Fruit fly (Drosophila melanogaster) whole organism, embryonic: Measurements from ENCODE around the gene CG4004.

Source experiments
- Aef1 ChIP-seq: fragments of 200-800 bp; sonication (Bioruptor generic); IDR thresholded peaks from 3 replicates; pipeline ENCODE4 v1.3.6; 2022; ENCODE audit warnings: missing biosample characterization, missing genetic modification characterization
- Atf6 ChIP-seq: fragments of 200-800 bp; sonication (Bioruptor generic); IDR thresholded peaks from 2 replicates; pipeline ENCODE4 v1.3.6; 2022; ENCODE audit warnings: missing biosample characterization, missing genetic modification characterization
- CG11456 ChIP-seq: fragments of 200-800 bp; sonication (Bioruptor generic); IDR thresholded peaks from 3 replicates; pipeline ENCODE4 v1.3.6; 2022; ENCODE audit warnings: missing biosample characterization, missing genetic modification characterization
- CG12299 ChIP-seq: fragments of 200-800 bp; sonication (Bioruptor generic); optimal IDR thresholded peaks from 2 replicates; lab custom pipeline; 2018; ENCODE audit warnings: missing biosample characterization, mild to moderate bottlenecking, missing genetic modification characterization
- CG13296 ChIP-seq: fragments of 200-800 bp; sonication (Bioruptor generic); optimal IDR thresholded peaks from 3 replicates; lab custom pipeline; 2018; ENCODE audit warnings: missing biosample characterization, mild to moderate bottlenecking, missing genetic modification characterization
- CG14860 ChIP-seq: fragments of 200-800 bp; sonication (Bioruptor generic); IDR thresholded peaks from 3 replicates; pipeline ENCODE4 v1.3.6; 2022; ENCODE audit warnings: missing biosample characterization, missing genetic modification characterization; ENCODE audit not compliant: partially characterized antibody
- CG1647 ChIP-seq: fragments of 200-800 bp; sonication (Bioruptor generic); optimal IDR thresholded peaks from 3 replicates; lab custom pipeline; 2016; ENCODE audit warnings: missing biosample characterization, missing genetic modification characterization
- CG16779 ChIP-seq: fragments of 200-800 bp; sonication (Bioruptor generic); IDR thresholded peaks from 2 replicates; pipeline ENCODE4 v1.3.6; 2022; ENCODE audit warnings: missing biosample characterization, missing genetic modification characterization
- CG17361 ChIP-seq: fragments of 200-800 bp; sonication (Bioruptor generic); IDR thresholded peaks from 3 replicates; pipeline ENCODE4 v1.3.6; 2022; ENCODE audit warnings: missing biosample characterization, missing genetic modification characterization
- CG18764 ChIP-seq: fragments of 200-800 bp; sonication (Bioruptor generic); optimal IDR thresholded peaks from 3 replicates; lab custom pipeline; 2016; ENCODE audit warnings: missing biosample characterization, missing genetic modification characterization
- CG2202 ChIP-seq: fragments of 200-800 bp; sonication (Bioruptor generic); optimal IDR thresholded peaks from 2 replicates; lab custom pipeline; 2018; ENCODE audit warnings: missing biosample characterization, mild to moderate bottlenecking, missing genetic modification characterization
- CG2712 ChIP-seq: fragments of 200-800 bp; optimal IDR thresholded peaks from 3 replicates; lab custom pipeline; 2019; ENCODE audit warnings: missing biosample characterization, mild to moderate bottlenecking, missing genetic modification characterization, moderate library complexity
- CG30431 ChIP-seq: fragments of 200-800 bp; sonication (Bioruptor generic); optimal IDR thresholded peaks from 2 replicates; lab custom pipeline; 2017; ENCODE audit warnings: missing biosample characterization, missing genetic modification characterization
- CG3163 ChIP-seq: fragments of 200-800 bp; sonication (Bioruptor generic); optimal IDR thresholded peaks from 3 replicates; lab custom pipeline; 2016; ENCODE audit warnings: missing biosample characterization, missing genetic modification characterization
- CG32767 ChIP-seq: fragments of 200-800 bp; sonication (Bioruptor generic); IDR thresholded peaks from 2 replicates; pipeline ENCODE4 v1.3.6; 2022; ENCODE audit warnings: missing biosample characterization, missing genetic modification characterization
- CG4707 ChIP-seq: fragments of 200-800 bp; sonication (Bioruptor generic); optimal IDR thresholded peaks from 2 replicates; lab custom pipeline; 2018; ENCODE audit warnings: missing biosample characterization, mild to moderate bottlenecking, missing genetic modification characterization, moderate library complexity
- CG4854 ChIP-seq: fragments of 200-800 bp; sonication (Bioruptor generic); optimal IDR thresholded peaks from 2 replicates; lab custom pipeline; 2016; ENCODE audit warnings: missing biosample characterization, missing genetic modification characterization, inconsistent platforms
- CG6854 ChIP-seq: fragments of 200-800 bp; sonication (Bioruptor generic); optimal IDR thresholded peaks from 3 replicates; lab custom pipeline; 2017; ENCODE audit warnings: missing biosample characterization, mild to moderate bottlenecking, missing genetic modification characterization
- CG8089 ChIP-seq: fragments of 200-800 bp; sonication (Bioruptor generic); optimal IDR thresholded peaks from 3 replicates; lab custom pipeline; 2016; ENCODE audit warnings: missing biosample characterization, missing genetic modification characterization
- CG8944 ChIP-seq: fragments of 200-800 bp; sonication (Bioruptor generic); optimal IDR thresholded peaks from 3 replicates; lab custom pipeline; 2016; ENCODE audit warnings: missing biosample characterization, missing genetic modification characterization
- Dad ChIP-seq: fragments of 200-800 bp; sonication (Bioruptor generic); optimal IDR thresholded peaks from 3 replicates; lab custom pipeline; 2016; ENCODE audit warnings: missing biosample characterization, missing genetic modification characterization
- E2f2 ChIP-seq: fragments of 200-800 bp; sonication (Bioruptor generic); IDR thresholded peaks from 2 replicates; pipeline ENCODE4 v1.3.6; 2022; ENCODE audit warnings: missing biosample characterization, missing genetic modification characterization
- Mes4 ChIP-seq: fragments of 200-800 bp; sonication (Bioruptor generic); optimal IDR thresholded peaks from 2 replicates; lab custom pipeline; 2016; ENCODE audit warnings: missing biosample characterization, missing genetic modification characterization
- Mrtf ChIP-seq: fragments of 200-800 bp; sonication (Bioruptor generic); IDR thresholded peaks from 3 replicates; pipeline ENCODE4 v1.3.6; 2022; ENCODE audit warnings: missing biosample characterization, missing genetic modification characterization
- Oli ChIP-seq: fragments of 200-800 bp; sonication (Bioruptor generic); optimal IDR thresholded peaks from 2 replicates; lab custom pipeline; 2018; ENCODE audit warnings: missing biosample characterization, mild to moderate bottlenecking, missing genetic modification characterization, moderate library complexity
- Vsx1 ChIP-seq: fragments of 200-800 bp; sonication (Bioruptor generic); optimal IDR thresholded peaks from 2 replicates; lab custom pipeline; 2017; ENCODE audit warnings: missing biosample characterization, mild to moderate bottlenecking, missing genetic modification characterization, missing genetic modification reagents
- ase ChIP-seq: fragments of 200-800 bp; sonication (Bioruptor generic); IDR thresholded peaks from 3 replicates; pipeline ENCODE4 v1.3.6; 2022; ENCODE audit warnings: missing biosample characterization, missing genetic modification characterization
- bigmax ChIP-seq: fragments of 200-800 bp; sonication (Bioruptor generic); optimal IDR thresholded peaks from 2 replicates; lab custom pipeline; 2018; ENCODE audit warnings: missing biosample characterization, mild to moderate bottlenecking, missing genetic modification characterization
- cato ChIP-seq: fragments of 200-800 bp; sonication (Bioruptor generic); optimal IDR thresholded peaks from 2 replicates; lab custom pipeline; 2016; ENCODE audit warnings: missing biosample characterization, missing genetic modification characterization, borderline replicate concordance
- chif ChIP-seq, 2 experiments: fragments of 200-800 bp; sonication (Bioruptor generic); optimal IDR thresholded peaks; 3 replicates each; lab custom pipeline; 2016; ENCODE audit warnings: missing biosample characterization in 2 of 2, missing genetic modification characterization in 2 of 2
- chinmo ChIP-seq: fragments of 200-800 bp; sonication (Bioruptor generic); IDR thresholded peaks from 4 replicates; pipeline ENCODE4 v1.3.6; 2022; ENCODE audit warnings: missing biosample characterization, missing genetic modification characterization; ENCODE audit not compliant: partially characterized antibody
- chn ChIP-seq: fragments of 200-800 bp; sonication (Bioruptor generic); optimal IDR thresholded peaks from 2 replicates; lab custom pipeline; 2016; ENCODE audit warnings: missing biosample characterization, missing genetic modification characterization
- danr ChIP-seq: fragments of 200-800 bp; sonication (Bioruptor generic); IDR thresholded peaks from 2 replicates; pipeline ENCODE4 v1.3.6; 2022; ENCODE audit warnings: missing biosample characterization, missing genetic modification characterization
- dm ChIP-seq: fragments of 200-800 bp; sonication (Bioruptor generic); optimal IDR thresholded peaks from 3 replicates; lab custom pipeline; 2016; ENCODE audit warnings: missing biosample characterization, missing genetic modification characterization
- ems ChIP-seq: fragments of 200-800 bp; sonication (Bioruptor generic); optimal IDR thresholded peaks from 3 replicates; lab custom pipeline; 2016; ENCODE audit warnings: missing biosample characterization, missing genetic modification characterization
- fd102C ChIP-seq: fragments of 200-800 bp; sonication (Bioruptor generic); optimal IDR thresholded peaks from 2 replicates; lab custom pipeline; 2018; ENCODE audit warnings: missing biosample characterization, mild to moderate bottlenecking, missing genetic modification characterization, moderate library complexity
- fd3F ChIP-seq: fragments of 200-800 bp; sonication (Bioruptor generic); optimal IDR thresholded peaks from 2 replicates; lab custom pipeline; 2018; ENCODE audit warnings: missing biosample characterization, mild to moderate bottlenecking, missing genetic modification characterization, moderate library complexity
- her ChIP-seq: fragments of 200-800 bp; sonication (Bioruptor generic); optimal IDR thresholded peaks from 2 replicates; lab custom pipeline; 2016; ENCODE audit warnings: missing biosample characterization, missing genetic modification characterization
- hth ChIP-seq: fragments of >200 bp; optimal IDR thresholded peaks from 2 replicates; lab custom pipeline; 2017; ENCODE audit warnings: inconsistent platforms
- jigr1 ChIP-seq: fragments of 200-800 bp; sonication (Bioruptor generic); IDR thresholded peaks from 3 replicates; pipeline ENCODE4 v1.3.6; 2022; ENCODE audit warnings: missing biosample characterization, missing genetic modification characterization
- lilli ChIP-seq: fragments of 200-800 bp; sonication (Bioruptor generic); optimal IDR thresholded peaks from 3 replicates; lab custom pipeline; 2016; ENCODE audit warnings: missing biosample characterization, missing genetic modification characterization
- luna ChIP-seq: fragments of 200-800 bp; sonication (Bioruptor generic); optimal IDR thresholded peaks from 2 replicates; lab custom pipeline; 2016; ENCODE audit warnings: missing biosample characterization, missing genetic modification characterization
- maf-S ChIP-seq: fragments of 200-800 bp; sonication (Bioruptor generic); optimal IDR thresholded peaks from 2 replicates; lab custom pipeline; 2016; ENCODE audit warnings: missing biosample characterization, missing genetic modification characterization
- pfk ChIP-seq: fragments of 200-800 bp; sonication (Bioruptor generic); optimal IDR thresholded peaks from 2 replicates; lab custom pipeline; 2018; ENCODE audit warnings: missing biosample characterization, mild to moderate bottlenecking, missing genetic modification characterization, moderate library complexity
- phol ChIP-seq: fragments of 200-800 bp; sonication (Bioruptor generic); optimal IDR thresholded peaks from 3 replicates; lab custom pipeline; 2018; ENCODE audit warnings: missing biosample characterization, mild to moderate bottlenecking, missing genetic modification characterization, moderate library complexity
- pum ChIP-seq: fragments of 200-800 bp; sonication (Bioruptor generic); optimal IDR thresholded peaks from 2 replicates; lab custom pipeline; 2016; ENCODE audit warnings: missing biosample characterization, missing genetic modification characterization
- ro ChIP-seq: fragments of 200-800 bp; sonication (Bioruptor generic); IDR thresholded peaks from 2 replicates; pipeline ENCODE4 v1.3.6; 2022; ENCODE audit warnings: missing biosample characterization, missing genetic modification characterization
- sens ChIP-seq: fragments of 200-800 bp; sonication (Bioruptor generic); peaks from one replicate; lab custom pipeline; 2016; ENCODE audit warnings: missing biosample characterization, missing genetic modification characterization
- sim ChIP-seq: fragments of 200-800 bp; sonication (Bioruptor generic); IDR thresholded peaks from 2 replicates; pipeline ENCODE4 v1.3.6; 2022; ENCODE audit warnings: missing biosample characterization, missing genetic modification characterization
- sug ChIP-seq: fragments of 200-800 bp; optimal IDR thresholded peaks from 2 replicates; lab custom pipeline; 2019; ENCODE audit warnings: missing biosample characterization, mild to moderate bottlenecking, missing genetic modification characterization, moderate library complexity
- ttk ChIP-seq: fragments of 200-800 bp; sonication (Bioruptor generic); IDR thresholded peaks from 2 replicates; pipeline ENCODE4 v2.1.2; 2022; ENCODE audit warnings: missing biosample characterization, missing genetic modification characterization

Gene CG4004

dm6 chrX:12719152-12719779 lies 24.7 kb upstream of the CG4004 start (continued):
- TF ChIP-seq sim (GFP tag; lab: Robert Waterston, UW) (no peak), chif (GFP tag; optimal IDR thresholded peaks at IDR 0.05; lab: Kevin White, UChicago) (peak; percentile 76 to 83), bigmax (no peak), CG2712 (tag; lab: Kevin White, UChicago) (peak; percentile 68), cato (peak; percentile 67), CG4707 (GFP tag; lab: Kevin White, UChicago) (no peak), CG11456 (GFP tag; lab: Robert Waterston, UW) (peak; percentile 71), phol (tag; lab: Kevin White, UChicago) (peak; percentile 80), CG8944 (GFP tag; lab: Kevin White, UChicago) (peak; percentile 69), fd3F (GFP tag; lab: Kevin White, UChicago) (peak; percentile 3), pfk (GFP tag; lab: Kevin White, UChicago) (no peak), CG8089 (GFP tag; lab: Kevin White, UChicago) (peak; percentile 74), CG3163 (peak; percentile 42), CG6854 (peak; percentile 37), ttk (GFP tag; lab: Robert Waterston, UW) (peak; percentile 63), CG13296 (GFP tag; lab: Kevin White, UChicago) (peak; percentile 50), danr (GFP tag; lab: Robert Waterston, UW) (no peak), sug (tag; lab: Kevin White, UChicago) (peak; percentile 7), fd102C (no peak), Mes4 (GFP tag; lab: Kevin White, UChicago) (peak; percentile 53), ems (GFP tag; lab: Kevin White, UChicago) (peak; percentile 44), dm (GFP tag; lab: Kevin White, UChicago) (peak; percentile 52), Atf6 (GFP tag; lab: Robert Waterston, UW) (peak; percentile 73), jigr1 (GFP tag; lab: Robert Waterston, UW) (no peak), E2f2 (GFP tag; lab: Robert Waterston, UW) (no peak), hth (lab: Kevin White, UChicago) (no peak), ase (GFP tag; lab: Robert Waterston, UW) (0 out of 3 replicates have a peak, but pooled peaks have one; percentile 49), CG1647 (GFP tag; lab: Kevin White, UChicago) (peak; percentile 76), sens (peak; percentile 96), pum (GFP tag; lab: Kevin White, UChicago) (peak; percentile 75), CG16779 (GFP tag; lab: Robert Waterston, UW) (no peak), lilli (GFP tag; lab: Kevin White, UChicago) (peak; percentile 66), CG2202 (tag; lab: Kevin White, UChicago) (no peak), Oli (tag; lab: Kevin White, UChicago) (peak; percentile 76), CG14860 (GFP tag; lab: Robert Waterston, UW) (no peak), CG17361 (GFP tag; lab: Robert Waterston, UW) (peak; percentile 76), Dad (GFP tag; lab: Kevin White, UChicago) (peak; percentile 68), ro (GFP tag; lab: Robert Waterston, UW) (no peak), Vsx1 (GFP tag; lab: Kevin White, UChicago) (peak; percentile 40), CG4854 (GFP tag; lab: Kevin White, UChicago) (peak; percentile 64), Aef1 (GFP tag; lab: Robert Waterston, UW) (0 out of 3 replicates have a peak, but pooled peaks have one; percentile 35), CG32767 (GFP tag; lab: Robert Waterston, UW) (no peak), maf-S (peak; percentile 62), CG30431 (GFP tag; lab: Kevin White, UChicago) (peak; percentile 65), Mrtf (GFP tag; lab: Robert Waterston, UW) (no peak), luna (GFP tag; lab: Kevin White, UChicago) (no peak), chinmo (GFP tag; lab: Robert Waterston, UW) (no peak), her (peak; percentile 75), CG12299 (tag; lab: Kevin White, UChicago) (no peak), chn (GFP tag; lab: Kevin White, UChicago) (peak; percentile 74), CG18764 (GFP tag; lab: Kevin White, UChicago) (peak; percentile 21)
